Fruit fly (Drosophila melanogaster) whole organism, embryonic: ENCODE results near the gene CG44013.
A peak's percentile ranks its signal among the peaks of the same experiment; 100 is the strongest.

Source experiments
- Abd-B ChIP-seq: fragments of 200-800 bp; sonication (Bioruptor generic); optimal IDR thresholded peaks from 2 replicates; lab custom pipeline; 2018; ENCODE audit warnings: missing biosample characterization, mild to moderate bottlenecking, missing genetic modification characterization, moderate library complexity
- B-H2 ChIP-seq: fragments of 200-800 bp; sonication (Bioruptor generic); optimal IDR thresholded peaks from 2 replicates; lab custom pipeline; 2018; ENCODE audit warnings: missing biosample characterization, mild to moderate bottlenecking, missing genetic modification characterization
- CG12219 ChIP-seq: fragments of 200-800 bp; sonication (Bioruptor generic); optimal IDR thresholded peaks from 3 replicates; lab custom pipeline; 2018; ENCODE audit warnings: missing biosample characterization, mild to moderate bottlenecking, missing genetic modification characterization
- CG12299 ChIP-seq: fragments of 200-800 bp; sonication (Bioruptor generic); optimal IDR thresholded peaks from 2 replicates; lab custom pipeline; 2018; ENCODE audit warnings: missing biosample characterization, mild to moderate bottlenecking, missing genetic modification characterization
- CG12769 ChIP-seq: fragments of 200-800 bp; sonication (Bioruptor generic); optimal IDR thresholded peaks from 2 replicates; lab custom pipeline; 2019; ENCODE audit warnings: missing biosample characterization, mild to moderate bottlenecking, missing genetic modification characterization, moderate library complexity
- CG1529 ChIP-seq: fragments of 200-800 bp; sonication (Bioruptor generic); optimal IDR thresholded peaks from 3 replicates; lab custom pipeline; 2018; ENCODE audit warnings: missing biosample characterization, missing genetic modification characterization
- CG1647 ChIP-seq: fragments of 200-800 bp; sonication (Bioruptor generic); optimal IDR thresholded peaks from 3 replicates; lab custom pipeline; 2016; ENCODE audit warnings: missing biosample characterization, missing genetic modification characterization
- CG16779 ChIP-seq: fragments of 200-800 bp; sonication (Bioruptor generic); IDR thresholded peaks from 2 replicates; pipeline ENCODE4 v1.3.6; 2022; ENCODE audit warnings: missing biosample characterization, missing genetic modification characterization
- CG17361 ChIP-seq: fragments of 200-800 bp; sonication (Bioruptor generic); IDR thresholded peaks from 3 replicates; pipeline ENCODE4 v1.3.6; 2022; ENCODE audit warnings: missing biosample characterization, missing genetic modification characterization
- CG17385 ChIP-seq: fragments of 200-800 bp; sonication (Bioruptor generic); optimal IDR thresholded peaks from 3 replicates; lab custom pipeline; 2018; ENCODE audit warnings: missing biosample characterization, mild to moderate bottlenecking, missing genetic modification characterization
- CG17568 ChIP-seq: fragments of 200-800 bp; sonication (Bioruptor generic); optimal IDR thresholded peaks from 2 replicates; lab custom pipeline; 2018; ENCODE audit warnings: missing biosample characterization, mild to moderate bottlenecking, missing genetic modification characterization, moderate library complexity
- CG2116 ChIP-seq: fragments of 200-800 bp; sonication (Bioruptor generic); optimal IDR thresholded peaks from 3 replicates; lab custom pipeline; 2018; ENCODE audit warnings: missing biosample characterization, mild to moderate bottlenecking, missing genetic modification characterization
- CG2875 ChIP-seq: fragments of 200-800 bp; sonication (Bioruptor generic); optimal IDR thresholded peaks from 2 replicates; lab custom pipeline; 2017; ENCODE audit warnings: missing biosample characterization, mild to moderate bottlenecking, missing genetic modification characterization, missing genetic modification reagents
- CG3065 ChIP-seq: fragments of 200-800 bp; sonication (Bioruptor generic); optimal IDR thresholded peaks from 2 replicates; lab custom pipeline; 2016; ENCODE audit warnings: missing biosample characterization, missing genetic modification characterization
- CG32532 ChIP-seq: fragments of 200-800 bp; sonication (Bioruptor generic); IDR thresholded peaks from 2 replicates; pipeline ENCODE4 v1.3.6; 2022; ENCODE audit warnings: missing biosample characterization, missing genetic modification characterization
- CG43689 ChIP-seq: fragments of 200-800 bp; sonication (Bioruptor generic); IDR thresholded peaks from 2 replicates; pipeline ENCODE4 v1.3.6; 2022; ENCODE audit warnings: missing biosample characterization, missing genetic modification characterization
- CG4424 ChIP-seq: fragments of 200-800 bp; sonication (Bioruptor generic); optimal IDR thresholded peaks from 3 replicates; lab custom pipeline; 2016; ENCODE audit warnings: missing biosample characterization, missing genetic modification characterization
- CG6654 ChIP-seq: fragments of 200-800 bp; sonication (Bioruptor generic); optimal IDR thresholded peaks from 2 replicates; lab custom pipeline; 2017; ENCODE audit warnings: missing biosample characterization, mild to moderate bottlenecking, missing genetic modification characterization
- CG6813 ChIP-seq: fragments of 200-800 bp; sonication (Bioruptor generic); optimal IDR thresholded peaks from 2 replicates; lab custom pipeline; 2017; ENCODE audit warnings: missing biosample characterization, missing genetic modification characterization, mild to moderate bottlenecking, moderate library complexity, missing genetic modification reagents
- CG8290 ChIP-seq, 3 experiments: fragments of 200-800 bp; sonication (Bioruptor generic); optimal IDR thresholded peaks; 2 replicates each; lab custom pipeline; 2016 to 2019; ENCODE audit warnings: missing biosample characterization in 3 of 3, missing genetic modification characterization in 3 of 3, mild to moderate bottlenecking in 2 of 3, moderate library complexity in 1 of 3
- CG9215 ChIP-seq: fragments of 200-800 bp; sonication (Bioruptor generic); IDR thresholded peaks from 2 replicates; pipeline ENCODE4 v1.3.6; 2022; ENCODE audit warnings: missing biosample characterization, missing genetic modification characterization
- CG9437 ChIP-seq: fragments of 200-800 bp; sonication (Bioruptor generic); optimal IDR thresholded peaks from 2 replicates; lab custom pipeline; 2018; ENCODE audit warnings: missing biosample characterization, mild to moderate bottlenecking, missing genetic modification characterization
- CG9932 ChIP-seq: fragments of 200-800 bp; sonication (Bioruptor generic); IDR thresholded peaks from 2 replicates; pipeline ENCODE4 v1.3.6; 2022; ENCODE audit warnings: missing biosample characterization, missing genetic modification characterization
- CkIIα-i1 ChIP-seq: fragments of 200-800 bp; sonication (Bioruptor generic); IDR thresholded peaks from 2 replicates; pipeline ENCODE4 v1.3.6; 2022; ENCODE audit warnings: missing biosample characterization, missing genetic modification characterization
- Dll ChIP-seq: fragments of 200-800 bp; sonication (Bioruptor generic); IDR thresholded peaks from 4 replicates; pipeline ENCODE4 v1.3.6; 2022; ENCODE audit warnings: missing biosample characterization, missing genetic modification characterization; ENCODE audit not compliant: partially characterized antibody
- MTF-1 ChIP-seq: fragments of 200-800 bp; sonication (Bioruptor generic); optimal IDR thresholded peaks from 2 replicates; lab custom pipeline; 2018; ENCODE audit warnings: missing biosample characterization, mild to moderate bottlenecking, missing genetic modification characterization, borderline replicate concordance
- Myb ChIP-seq: fragments of 200-800 bp; sonication (Bioruptor generic); optimal IDR thresholded peaks from 2 replicates; lab custom pipeline; 2016; ENCODE audit warnings: missing biosample characterization, missing genetic modification characterization
- PHDP ChIP-seq: fragments of 200-800 bp; sonication (Bioruptor generic); optimal IDR thresholded peaks from 3 replicates; lab custom pipeline; 2018; ENCODE audit warnings: missing biosample characterization, mild to moderate bottlenecking, missing genetic modification characterization, moderate library complexity
- Pdp1 ChIP-seq, 2 experiments: fragments of 200-800 bp; sonication (Bioruptor generic); optimal IDR thresholded peaks; 3 replicates each; lab custom pipeline; 2016; ENCODE audit warnings: missing biosample characterization in 2 of 2, missing genetic modification characterization in 2 of 2, mild to moderate bottlenecking in 1 of 2, moderate library complexity in 1 of 2
- Ravus ChIP-seq: fragments of 200-800 bp; sonication (Bioruptor generic); IDR thresholded peaks from 2 replicates; pipeline ENCODE4 v1.3.6; 2022; ENCODE audit warnings: missing biosample characterization, missing genetic modification characterization
- Rfx ChIP-seq: fragments of 200-800 bp; sonication (Bioruptor generic); IDR thresholded peaks from 2 replicates; pipeline ENCODE4 v1.3.6; 2022; ENCODE audit warnings: missing biosample characterization, missing genetic modification characterization
- Scr ChIP-seq: fragments of 200-800 bp; sonication (Bioruptor generic); IDR thresholded peaks from 2 replicates; pipeline ENCODE4 v1.3.6; 2022; ENCODE audit warnings: missing biosample characterization, missing genetic modification characterization; ENCODE audit not compliant: partially characterized antibody
- TFAM ChIP-seq: fragments of 200-800 bp; sonication (Bioruptor generic); optimal IDR thresholded peaks from 2 replicates; lab custom pipeline; 2017; ENCODE audit warnings: missing biosample characterization, missing genetic modification characterization, inconsistent platforms
- ara ChIP-seq: fragments of 200-800 bp; sonication (Bioruptor generic); IDR thresholded peaks from 2 replicates; pipeline ENCODE4 v1.3.6; 2022; ENCODE audit warnings: missing biosample characterization, missing genetic modification characterization
- bab2 ChIP-seq: fragments of 200-800 bp; sonication (Bioruptor generic); optimal IDR thresholded peaks from 2 replicates; lab custom pipeline; 2016; ENCODE audit warnings: missing biosample characterization, missing genetic modification characterization
- chm ChIP-seq: fragments of 200-800 bp; sonication (Bioruptor generic); IDR thresholded peaks from 2 replicates; pipeline ENCODE4 v1.3.6; 2022; ENCODE audit warnings: missing biosample characterization, missing genetic modification characterization
- dpn ChIP-seq, 2 experiments: fragments of 200-800 bp; sonication (Bioruptor generic); optimal IDR thresholded peaks; 3 replicates each; lab custom pipeline; 2016; ENCODE audit warnings: missing biosample characterization in 2 of 2, missing genetic modification characterization in 2 of 2
- ham ChIP-seq: fragments of 200-800 bp; sonication (Bioruptor generic); IDR thresholded peaks from 2 replicates; pipeline ENCODE4 v1.3.6; 2022; ENCODE audit warnings: missing biosample characterization, missing genetic modification characterization
- jigr1 ChIP-seq: fragments of 200-800 bp; sonication (Bioruptor generic); IDR thresholded peaks from 3 replicates; pipeline ENCODE4 v1.3.6; 2022; ENCODE audit warnings: missing biosample characterization, missing genetic modification characterization
- kah ChIP-seq: fragments of 200-800 bp; sonication (Bioruptor generic); optimal IDR thresholded peaks from 2 replicates; lab custom pipeline; 2018; ENCODE audit warnings: missing biosample characterization, mild to moderate bottlenecking, missing genetic modification characterization
- kay ChIP-seq: fragments of 200-800 bp; sonication (Bioruptor generic); optimal IDR thresholded peaks from 2 replicates; lab custom pipeline; 2016; ENCODE audit warnings: missing biosample characterization, missing genetic modification characterization
- kni ChIP-seq: fragments of 200-800 bp; sonication (Bioruptor generic); optimal IDR thresholded peaks from 3 replicates; lab custom pipeline; 2017; ENCODE audit warnings: mild to moderate bottlenecking, missing biosample characterization, missing genetic modification reagents, missing genetic modification characterization
- lab ChIP-seq: fragments of 200-800 bp; sonication (Bioruptor generic); optimal IDR thresholded peaks from 3 replicates; lab custom pipeline; 2017; ENCODE audit warnings: missing biosample characterization, missing genetic modification characterization, mild to moderate bottlenecking, moderate library complexity, missing genetic modification reagents
- pb ChIP-seq: fragments of 200-800 bp; sonication (Bioruptor generic); optimal IDR thresholded peaks from 3 replicates; lab custom pipeline; 2016; ENCODE audit warnings: missing biosample characterization, missing genetic modification characterization
- sc ChIP-seq, 3 experiments: fragments of >200 bp in 2 of 3; fragments of 200-800 bp in 1 of 3; sonication (Bioruptor generic) in 1 of 3; optimal IDR thresholded peaks; 2 replicates in 2 of 3; 3 replicates in 1 of 3; lab custom pipeline; 2017; ENCODE audit warnings: mild to moderate bottlenecking in 1 of 3, missing biosample characterization in 1 of 3, missing genetic modification characterization in 1 of 3, missing genetic modification reagents in 1 of 3
- sd ChIP-seq: fragments of 200-800 bp; sonication (Bioruptor generic); optimal IDR thresholded peaks from 3 replicates; lab custom pipeline; 2018; ENCODE audit warnings: missing biosample characterization, mild to moderate bottlenecking, missing genetic modification characterization, moderate library complexity
- sens ChIP-seq: fragments of 200-800 bp; sonication (Bioruptor generic); peaks from one replicate; lab custom pipeline; 2016; ENCODE audit warnings: missing biosample characterization, missing genetic modification characterization
- sim ChIP-seq: fragments of 200-800 bp; sonication (Bioruptor generic); IDR thresholded peaks from 2 replicates; pipeline ENCODE4 v1.3.6; 2022; ENCODE audit warnings: missing biosample characterization, missing genetic modification characterization
- yki ChIP-seq: fragments of >200 bp; optimal IDR thresholded peaks from 3 replicates; lab custom pipeline; 2018

The CG44013 gene

DNA sequence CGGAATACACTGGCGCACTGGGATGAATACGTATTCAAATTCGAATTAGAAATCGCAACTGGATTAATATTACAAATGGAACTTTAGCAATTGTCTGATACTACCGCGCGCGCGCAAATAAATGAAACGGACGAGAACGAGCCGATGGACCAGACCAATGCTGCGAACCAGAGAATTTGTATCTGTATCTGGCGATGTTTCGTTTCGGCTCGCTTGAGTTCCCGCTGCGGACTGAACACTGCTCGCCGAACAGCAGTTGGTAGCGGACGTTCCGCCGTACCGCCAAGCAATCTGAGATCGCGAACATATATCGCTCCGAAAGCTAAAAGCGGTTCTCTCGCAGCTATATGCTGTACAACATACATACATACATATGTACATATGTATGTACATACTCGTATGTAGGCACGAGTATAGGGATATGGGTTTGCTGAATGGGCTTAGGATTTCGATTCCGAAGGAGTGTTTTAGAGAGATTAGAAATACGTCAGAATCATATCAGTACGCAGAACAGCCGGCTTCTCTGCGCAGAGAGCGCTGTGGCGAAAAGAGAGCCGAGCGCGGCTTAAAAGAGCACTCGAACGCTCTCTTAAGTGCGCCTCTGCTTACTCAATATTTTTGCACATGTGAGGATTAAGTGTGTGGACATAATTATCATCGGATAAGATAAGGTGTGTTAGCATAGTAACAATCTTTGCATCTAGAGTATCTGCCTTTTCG, 33.6 kb downstream of the CG44013 start, which contains the start of gene AdamTS-A (continued):
- TF ChIP-seq CG9215 (GFP tag; lab: Robert Waterston, UW) (no peak), CG8290 (GFP tag; optimal IDR thresholded peaks at IDR 0.05; lab: Kevin White, UChicago) (no peak), CG8290 (tag; optimal IDR thresholded peaks at IDR 0.05; lab: Kevin White, UChicago) (peak in 1 of 2 experiments; percentile 71), CG6813 (GFP tag; lab: Kevin White, UChicago) (no peak), kay (GFP tag; lab: Kevin White, UChicago) (no peak), bab2 (GFP tag; lab: Kevin White, UChicago) (no peak), CG4424 (GFP tag; lab: Kevin White, UChicago) (no peak), sd (tag; lab: Kevin White, UChicago) (peak; percentile 2), TFAM (no peak), MTF-1 (GFP tag; lab: Kevin White, UChicago) (no peak), Ravus (no peak), CG16779 (GFP tag; lab: Robert Waterston, UW) (no peak), dpn (GFP tag; optimal IDR thresholded peaks at IDR 0.05; lab: Kevin White, UChicago) (no peak), lab (peak; percentile 2), CG17385 (GFP tag; lab: Kevin White, UChicago) (no peak), CG12219 (no peak), CG32532 (GFP tag; lab: Robert Waterston, UW) (peak; percentile 18; the same call in 1 of the 2 replicates), CG1529 (no peak), CG12769 (peak; percentile 43), CG1647 (no peak), CG9932 (GFP tag; lab: Robert Waterston, UW) (no peak), ham (GFP tag; lab: Robert Waterston, UW) (no peak), pb (GFP tag; lab: Kevin White, UChicago) (no peak), CG6654 (GFP tag; lab: Kevin White, UChicago) (no peak), yki (lab: Kevin White, UChicago) (peak; percentile 53), CG17568 (GFP tag; lab: Kevin White, UChicago) (no peak), CG17361 (GFP tag; lab: Robert Waterston, UW) (no peak), jigr1 (GFP tag; lab: Robert Waterston, UW) (no peak), Abd-B (GFP tag; lab: Kevin White, UChicago) (no peak), kni (GFP tag; lab: Kevin White, UChicago) (no peak), CG43689 (GFP tag; lab: Robert Waterston, UW) (no peak), chm (peak; percentile 51; the same call in 1 of the 2 replicates), Rfx (GFP tag; lab: Robert Waterston, UW) (peak; percentile 16; the same call in 1 of the 2 replicates), Dll (0 out of 4 replicates have a peak, but pooled peaks have one; percentile 24), CkIIα-i1 (no peak), CG2875 (GFP tag; lab: Kevin White, UChicago) (no peak), sens (GFP tag; lab: Kevin White, UChicago) (peak; percentile 47), PHDP (tag; lab: Kevin White, UChicago) (no peak), Pdp1 (GFP tag; optimal IDR thresholded peaks at IDR 0.05; lab: Kevin White, UChicago) (no peak), ara (GFP tag; lab: Robert Waterston, UW) (no peak), Scr (GFP tag; lab: Robert Waterston, UW) (peak; percentile 22; the same call in 1 of the 2 replicates), kah (no peak), sim (no peak), CG3065 (GFP tag; lab: Kevin White, UChicago) (no peak), CG9437 (GFP tag; lab: Kevin White, UChicago) (no peak), Myb (GFP tag; lab: Kevin White, UChicago) (no peak), CG2116 (GFP tag; lab: Kevin White, UChicago) (no peak), B-H2 (GFP tag; lab: Kevin White, UChicago) (no peak), sc (optimal IDR thresholded peaks at IDR 0.05; lab: Kevin White, UChicago) (no peak), sc (GFP tag; optimal IDR thresholded peaks at IDR 0.05; lab: Kevin White, UChicago) (no peak), CG12299 (no peak)
